Fruit fly (Drosophila melanogaster): ENCODE measurements around the gene Mhcl.

The Mhcl gene

dm6 chr3R:16082384-16082783 lies 16.2 kb downstream of the Mhcl start (continued):
- no peak for TF ChIP-seq spab (GFP tag; optimal IDR thresholded peaks at IDR 0.05)

- TF ChIP-seq pdm3 (GFP tag; optimal IDR thresholded peaks at IDR 0.05), result peak; percentile 23
- TF ChIP-seq Ets21C (GFP tag; optimal IDR thresholded peaks at IDR 0.05), result no peak
- no peak for TF ChIP-seq CG10669 (GFP tag; optimal IDR thresholded peaks at IDR 0.05)
- TF ChIP-seq CG15336 (GFP tag; IDR thresholded peaks at IDR 0.05), result 0 out of 2 replicates have a peak, but pooled peaks have one; percentile 27
- TF ChIP-seq CG34406 (GFP tag; optimal IDR thresholded peaks at IDR 0.05), result peak; percentile 10
- peak; percentile 32 for TF ChIP-seq Hr4 (GFP tag; optimal IDR thresholded peaks at IDR 0.05)
- peak; percentile 75 for TF ChIP-seq Eip78C (GFP tag)
- TF ChIP-seq CG32006 (GFP tag; optimal IDR thresholded peaks at IDR 0.05), result peak; percentile 45
- peak; percentile 33 for TF ChIP-seq CG3919 (GFP tag; optimal IDR thresholded peaks at IDR 0.05)
- TF ChIP-seq fkh (GFP tag; optimal IDR thresholded peaks at IDR 0.05), result peak; percentile 33
These were observed 17.5 kb downstream of the Mhcl start, which contains the start of gene CG32855 for dm6 chr3R:16080942-16081589. CG32855 (minus strand) TSS chr3R:16080992.

DNA sequence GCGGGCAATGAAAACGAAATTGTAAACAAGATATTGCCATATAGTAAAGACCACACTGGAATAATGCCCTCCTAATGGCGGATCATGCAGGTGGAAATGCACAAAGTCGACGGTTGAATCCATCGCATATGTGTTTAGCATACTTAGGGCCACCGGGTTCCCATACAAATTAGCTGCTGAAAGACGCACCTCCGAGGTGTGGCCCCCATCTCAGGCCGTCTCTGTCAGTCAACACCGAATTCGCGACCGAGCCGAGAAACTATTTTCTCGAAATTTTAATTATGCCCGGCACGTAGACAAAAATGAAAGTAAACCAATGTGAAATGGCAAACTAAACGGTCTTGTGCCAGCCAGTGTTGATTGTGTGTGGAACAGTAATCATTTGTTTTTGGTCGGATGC lies 20.3 kb downstream of the Mhcl start:
- no peak for TF ChIP-seq CG11902 (GFP tag; optimal IDR thresholded peaks at IDR 0.05)
- no peak for TF ChIP-seq CG8119 (GFP tag; IDR thresholded peaks at IDR 0.05)
- TF ChIP-seq lz (GFP tag; optimal IDR thresholded peaks at IDR 0.05), result no peak
- TF ChIP-seq CG8632 (GFP tag; optimal IDR thresholded peaks at IDR 0.05), result no peak
- no peak for TF ChIP-seq CG1621 (tag; optimal IDR thresholded peaks at IDR 0.05)
- no peak for TF ChIP-seq Smox (GFP tag; optimal IDR thresholded peaks at IDR 0.05)
- no peak for TF ChIP-seq svp (GFP tag)

DNA sequence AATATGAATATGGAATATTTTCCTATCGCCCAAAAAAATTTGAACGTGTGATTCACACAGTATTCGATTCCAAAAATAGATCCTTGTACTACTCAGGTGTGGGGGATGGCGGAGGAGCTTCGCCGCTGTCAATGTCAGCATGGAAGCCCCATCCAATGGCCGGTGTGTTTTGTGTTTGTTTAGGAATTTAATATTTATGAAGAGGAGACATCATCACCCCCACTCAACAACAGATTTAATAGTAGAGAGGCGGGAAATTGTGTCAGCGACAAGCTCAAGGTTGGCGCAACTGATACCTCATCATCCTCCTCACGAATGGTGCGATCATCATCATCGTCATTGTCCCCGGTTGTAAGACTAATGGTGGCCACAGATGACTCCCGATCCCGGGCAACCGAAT lies 24.4 kb downstream of the Mhcl start:
- no peak for TF ChIP-seq CG10669 (GFP tag; optimal IDR thresholded peaks at IDR 0.05)

dm6 chr3R:16072581-16072908 lies 26.0 kb downstream of the Mhcl start:
- TF ChIP-seq CG11762 (GFP tag; optimal IDR thresholded peaks at IDR 0.05; ENCODE audit: insufficient read depth) (no peak), CG8632 (GFP tag; optimal IDR thresholded peaks at IDR 0.05) (no peak), CG6854 (GFP tag; optimal IDR thresholded peaks at IDR 0.05) (no peak), CG8319 (GFP tag; optimal IDR thresholded peaks at IDR 0.05) (no peak), Sox15 (GFP tag; optimal IDR thresholded peaks at IDR 0.05) (no peak), Ets21C (GFP tag; optimal IDR thresholded peaks at IDR 0.05) (no peak), CG3919 (GFP tag; optimal IDR thresholded peaks at IDR 0.05) (no peak), ss (GFP tag; optimal IDR thresholded peaks at IDR 0.05) (no peak), CG7368 (GFP tag; optimal IDR thresholded peaks at IDR 0.05) (no peak), achi (GFP tag; optimal IDR thresholded peaks at IDR 0.05) (no peak), Eip75B (GFP tag; optimal IDR thresholded peaks at IDR 0.05) (no peak), pdm3 (GFP tag; optimal IDR thresholded peaks at IDR 0.05) (no peak), Ets96B (tag; optimal IDR thresholded peaks at IDR 0.05) (no peak), CG16779 (tag; optimal IDR thresholded peaks at IDR 0.05) (peak; percentile 9), acj6 (GFP tag; optimal IDR thresholded peaks at IDR 0.05) (no peak), Hr4 (GFP tag; optimal IDR thresholded peaks at IDR 0.05) (no peak), CG11294 (GFP tag; IDR thresholded peaks at IDR 0.05) (no peak), CG32006 (GFP tag; optimal IDR thresholded peaks at IDR 0.05) (peak; percentile 24), Eip93F (GFP tag; optimal IDR thresholded peaks at IDR 0.05) (no peak), CG6163 (GFP tag; IDR thresholded peaks at IDR 0.05) (no peak), CG1621 (tag; optimal IDR thresholded peaks at IDR 0.05) (no peak), Hr39 (GFP tag; optimal IDR thresholded peaks at IDR 0.05) (no peak), Hr38 (GFP tag; optimal IDR thresholded peaks at IDR 0.05) (no peak), CG11902 (GFP tag; optimal IDR thresholded peaks at IDR 0.05) (no peak), fd59A (GFP tag; optimal IDR thresholded peaks at IDR 0.05) (no peak), Gug (GFP tag; IDR thresholded peaks at IDR 0.05) (no peak), dsx (GFP tag; optimal IDR thresholded peaks at IDR 0.05; ENCODE audit: poor library complexity, severe bottlenecking) (peak; percentile 53), dac (GFP tag; optimal IDR thresholded peaks at IDR 0.05) (no peak), svp (GFP tag) (no peak), CG6808 (GFP tag; optimal IDR thresholded peaks at IDR 0.05) (peak; percentile 0), CG31627 (GFP tag; optimal IDR thresholded peaks at IDR 0.05) (no peak), salr (GFP tag; optimal IDR thresholded peaks at IDR 0.05) (no peak), Blimp-1 (GFP tag; optimal IDR thresholded peaks at IDR 0.05) (no peak), Smox (GFP tag; optimal IDR thresholded peaks at IDR 0.05) (no peak), fd85E (GFP tag; optimal IDR thresholded peaks at IDR 0.05) (no peak)
